Worm (Caenorhabditis elegans) whole organism, midembryonic: ENCODE results near the gene D2062.1.
"Not testable (repeated sequence)": the region's sequence is repeated elsewhere in the genome, so short reads cannot be mapped to it uniquely, and the experiment has no call there.

ENCODE experiments used
- T22C8.4 ChIP-seq: fragments of 200-800 bp; sonication (Bioruptor generic); IDR thresholded peaks from 2 replicates; pipeline ENCODE4 v1.3.6; 2022; ENCODE audit warnings: missing genetic modification characterization, missing compliant biosample characterization
- cog-1 ChIP-seq: sonication (generic microtip); optimal IDR thresholded peaks from 2 replicates; lab custom pipeline; 2016; ENCODE audit warnings: missing genetic modification characterization, missing compliant biosample characterization
- flt-1 ChIP-seq: fragments of 200-800 bp; sonication (Bioruptor generic); IDR thresholded peaks from 2 replicates; pipeline ENCODE4 v1.3.6; 2022; ENCODE audit warnings: missing genetic modification characterization, missing compliant biosample characterization
- klf-2 ChIP-seq: fragments of 200-800 bp; sonication (Bioruptor generic); conservative IDR thresholded peaks from 2 replicates; pipeline ENCODE4 v1.3.6; 2022; ENCODE audit warnings: missing genetic modification reagents, missing genetic modification characterization, missing compliant biosample characterization
- med-1 ChIP-seq: sonication (generic microtip); optimal IDR thresholded peaks from 2 replicates; lab custom pipeline; 2017; ENCODE audit warnings: missing genetic modification characterization, mild to moderate bottlenecking, missing compliant biosample characterization, antibody characterized with exemption, missing genetic modification reagents; ENCODE audit not compliant: insufficient read depth
- ref-1 ChIP-seq: fragments of 200-800 bp; sonication (Bioruptor generic); conservative IDR thresholded peaks from 2 replicates; pipeline ENCODE4 v1.3.6; 2022; ENCODE audit warnings: missing genetic modification reagents, missing genetic modification characterization, missing compliant biosample characterization
- tab-1 ChIP-seq: fragments of 200-800 bp; sonication (Bioruptor generic); IDR thresholded peaks from 2 replicates; pipeline ENCODE4 v1.3.6; 2022; ENCODE audit warnings: missing genetic modification characterization, missing compliant biosample characterization
- ztf-23 ChIP-seq: fragments of 200-800 bp; sonication (Bioruptor generic); IDR thresholded peaks from 2 replicates; pipeline ENCODE4 v1.3.6; 2022; ENCODE audit warnings: missing genetic modification reagents, missing genetic modification characterization, missing compliant biosample characterization

ce11 chrII:2672320-2672719 is 41.1 kb downstream of the D2062.1 start, which contains the start of gene sri-57:
- TF ChIP-seq cog-1 (tag; lab: Kevin White, UChicago); flt-1 (GFP tag; lab: Robert Waterston, UW); klf-2; ref-1 (GFP tag; lab: Robert Waterston, UW); T22C8.4; tab-1 (GFP tag; lab: Robert Waterston, UW); ztf-23 (GFP tag; lab: Robert Waterston, UW); med-1: not testable (repeated sequence)
